Fruit fly (Drosophila melanogaster) whole organism, embryonic: Measurements from ENCODE around the gene Spn88Ea.

Experiments
- B-H1 ChIP-seq: fragments of 200-800 bp; sonication (Bioruptor generic); IDR thresholded peaks from 3 replicates; pipeline ENCODE4 v1.3.6; 2022; ENCODE audit warnings: missing biosample characterization, missing genetic modification characterization
- BEAF-32 ChIP-seq: fragments of 200-800 bp; sonication (Bioruptor generic); optimal IDR thresholded peaks from 3 replicates; lab custom pipeline; 2017; ENCODE audit warnings: missing biosample characterization, missing genetic modification characterization, mild to moderate bottlenecking, moderate library complexity, missing genetic modification reagents
- CG10366 ChIP-seq: fragments of 200-800 bp; sonication (Bioruptor generic); IDR thresholded peaks from 2 replicates; pipeline ENCODE4 v1.3.6; 2022; ENCODE audit warnings: missing biosample characterization, missing genetic modification characterization
- CG10462 ChIP-seq: fragments of 200-800 bp; sonication (Bioruptor generic); optimal IDR thresholded peaks from 2 replicates; lab custom pipeline; 2016; ENCODE audit warnings: missing biosample characterization, missing genetic modification characterization
- CG12659 ChIP-seq: fragments of 200-800 bp; sonication (Bioruptor generic); optimal IDR thresholded peaks from 3 replicates; lab custom pipeline; 2017; ENCODE audit warnings: mild to moderate bottlenecking, missing biosample characterization, missing genetic modification reagents, missing genetic modification characterization
- CG12769 ChIP-seq: fragments of 200-800 bp; sonication (Bioruptor generic); optimal IDR thresholded peaks from 2 replicates; lab custom pipeline; 2019; ENCODE audit warnings: missing biosample characterization, mild to moderate bottlenecking, missing genetic modification characterization, moderate library complexity
- CG13123 ChIP-seq: fragments of 200-800 bp; sonication (Bioruptor generic); optimal IDR thresholded peaks from 2 replicates; lab custom pipeline; 2016; ENCODE audit warnings: missing biosample characterization, missing genetic modification characterization
- CG15601 ChIP-seq: fragments of 200-800 bp; sonication (Bioruptor generic); optimal IDR thresholded peaks from 3 replicates; lab custom pipeline; 2019; ENCODE audit warnings: missing biosample characterization, mild to moderate bottlenecking, missing genetic modification characterization, moderate library complexity
- CG1603 ChIP-seq: fragments of 200-800 bp; sonication (Bioruptor generic); optimal IDR thresholded peaks from 2 replicates; lab custom pipeline; 2019; ENCODE audit warnings: missing biosample characterization, mild to moderate bottlenecking, missing genetic modification characterization, moderate library complexity
- CG18599 ChIP-seq: fragments of 200-800 bp; sonication (Bioruptor generic); optimal IDR thresholded peaks from 3 replicates; lab custom pipeline; 2017; ENCODE audit warnings: missing biosample characterization, missing genetic modification characterization, mild to moderate bottlenecking, moderate library complexity, missing genetic modification reagents
- CG2116 ChIP-seq: fragments of 200-800 bp; sonication (Bioruptor generic); optimal IDR thresholded peaks from 3 replicates; lab custom pipeline; 2018; ENCODE audit warnings: missing biosample characterization, mild to moderate bottlenecking, missing genetic modification characterization
- CG2202 ChIP-seq: fragments of 200-800 bp; sonication (Bioruptor generic); optimal IDR thresholded peaks from 2 replicates; lab custom pipeline; 2018; ENCODE audit warnings: missing biosample characterization, mild to moderate bottlenecking, missing genetic modification characterization
- CG3726 ChIP-seq: fragments of 200-800 bp; sonication (Bioruptor generic); IDR thresholded peaks from 3 replicates; pipeline ENCODE4, ENCODE4 v1.3.6; 2022; ENCODE audit warnings: missing biosample characterization, missing genetic modification characterization
- CG42726 ChIP-seq: fragments of 200-800 bp; sonication (Bioruptor generic); IDR thresholded peaks from 2 replicates; pipeline ENCODE4 v1.3.6; 2022; ENCODE audit warnings: missing biosample characterization, missing genetic modification characterization; ENCODE audit not compliant: partially characterized antibody
- CG6813 ChIP-seq: fragments of 200-800 bp; sonication (Bioruptor generic); optimal IDR thresholded peaks from 2 replicates; lab custom pipeline; 2017; ENCODE audit warnings: missing biosample characterization, missing genetic modification characterization, mild to moderate bottlenecking, moderate library complexity, missing genetic modification reagents
- CG7271 ChIP-seq: fragments of 200-800 bp; sonication (Bioruptor generic); optimal IDR thresholded peaks from 2 replicates; lab custom pipeline; 2018; ENCODE audit warnings: missing biosample characterization, mild to moderate bottlenecking, missing genetic modification characterization, moderate library complexity
- CG7372 ChIP-seq: fragments of 200-800 bp; sonication (Bioruptor generic); IDR thresholded peaks from 2 replicates; pipeline ENCODE4 v1.3.6; 2022; ENCODE audit warnings: missing biosample characterization, missing genetic modification characterization
- CG7987 ChIP-seq: fragments of 200-800 bp; sonication (Bioruptor generic); optimal IDR thresholded peaks from 2 replicates; lab custom pipeline; 2018; ENCODE audit warnings: missing biosample characterization, mild to moderate bottlenecking, missing genetic modification characterization, moderate library complexity
- CG8388 ChIP-seq: fragments of 200-800 bp; sonication (Bioruptor generic); optimal IDR thresholded peaks from 2 replicates; lab custom pipeline; 2019; ENCODE audit warnings: missing biosample characterization, mild to moderate bottlenecking, missing genetic modification characterization, moderate library complexity
- CG8765 ChIP-seq: fragments of 200-800 bp; sonication (Bioruptor generic); IDR thresholded peaks from 2 replicates; pipeline ENCODE4 v1.3.6; 2022; ENCODE audit warnings: missing biosample characterization, missing genetic modification characterization
- CG9797 ChIP-seq: fragments of 200-800 bp; sonication (Bioruptor generic); optimal IDR thresholded peaks from 3 replicates; lab custom pipeline; 2018; ENCODE audit warnings: missing biosample characterization, mild to moderate bottlenecking, missing genetic modification characterization
- D ChIP-seq, 2 experiments: fragments of 200-800 bp in 1 of 2; fragments of >200 bp in 1 of 2; sonication (Bioruptor generic) in 1 of 2; optimal IDR thresholded peaks; 2 replicates in 1 of 2; 3 replicates in 1 of 2; lab custom pipeline; 2017; ENCODE audit warnings: mild to moderate bottlenecking in 1 of 2, missing biosample characterization in 1 of 2, missing genetic modification characterization in 1 of 2, missing genetic modification reagents in 1 of 2
- Dfd ChIP-seq, 2 experiments: fragments of >200 bp; optimal IDR thresholded peaks; 2 replicates each; lab custom pipeline; 2017; ENCODE audit warnings: missing biosample characterization in 2 of 2, missing genetic modification characterization in 2 of 2
- Dp ChIP-seq: fragments of 200-800 bp; sonication (Bioruptor generic); optimal IDR thresholded peaks from 2 replicates; lab custom pipeline; 2018; ENCODE audit warnings: missing biosample characterization, mild to moderate bottlenecking, missing genetic modification characterization, moderate library complexity
- Eip74EF ChIP-seq, 2 experiments: fragments of 200-800 bp in 1 of 2; fragments of >200 bp in 1 of 2; sonication (Bioruptor generic) in 1 of 2; optimal IDR thresholded peaks; 2 replicates each; lab custom pipeline; 2017 to 2019; ENCODE audit warnings: missing biosample characterization in 2 of 2, missing genetic modification characterization in 2 of 2, mild to moderate bottlenecking in 1 of 2, moderate library complexity in 1 of 2
- H15 ChIP-seq: fragments of 200-800 bp; sonication (Bioruptor generic); IDR thresholded peaks from 3 replicates; pipeline ENCODE4 v1.3.6; 2022; ENCODE audit warnings: missing biosample characterization, missing genetic modification characterization
- Hr78 ChIP-seq, 2 experiments: fragments of 200-800 bp in 1 of 2; fragments of >200 bp in 1 of 2; sonication (Bioruptor generic) in 1 of 2; optimal IDR thresholded peaks; 2 replicates each; lab custom pipeline; 2017 to 2019; ENCODE audit warnings: missing biosample characterization in 2 of 2, missing genetic modification characterization in 2 of 2, mild to moderate bottlenecking in 1 of 2, moderate library complexity in 1 of 2
- Lim3 ChIP-seq: fragments of 200-800 bp; sonication (Bioruptor generic); IDR thresholded peaks from 2 replicates; pipeline ENCODE4 v1.3.6; 2022; ENCODE audit warnings: missing biosample characterization, missing genetic modification characterization
- MBD-R2 ChIP-seq: fragments of 200-800 bp; sonication (Bioruptor generic); IDR thresholded peaks from 2 replicates; pipeline ENCODE4 v1.3.6; 2022; ENCODE audit warnings: missing biosample characterization, missing genetic modification characterization
- MESR4 ChIP-seq: fragments of 200-800 bp; sonication (Bioruptor generic); optimal IDR thresholded peaks from 2 replicates; lab custom pipeline; 2018; ENCODE audit warnings: missing biosample characterization, mild to moderate bottlenecking, missing genetic modification characterization, moderate library complexity
- Max ChIP-seq: fragments of 200-800 bp; sonication (Bioruptor generic); optimal IDR thresholded peaks from 2 replicates; lab custom pipeline; 2016; ENCODE audit warnings: missing biosample characterization, mild to moderate bottlenecking, missing genetic modification characterization
- Med ChIP-seq: fragments of 200-800 bp; sonication (Bioruptor generic); peaks from one replicate; lab custom pipeline; 2016; ENCODE audit warnings: missing biosample characterization, missing genetic modification characterization, mild to moderate bottlenecking, inconsistent platforms, moderate library complexity
- Opbp ChIP-seq: fragments of 200-800 bp; sonication (Bioruptor generic); IDR thresholded peaks from 3 replicates; pipeline ENCODE4 v1.3.6; 2022; ENCODE audit warnings: missing biosample characterization, missing genetic modification characterization; ENCODE audit not compliant: partially characterized antibody
- Sox100B ChIP-seq: fragments of 200-800 bp; sonication (Bioruptor generic); optimal IDR thresholded peaks from 3 replicates; lab custom pipeline; 2018; ENCODE audit warnings: missing biosample characterization, mild to moderate bottlenecking, missing genetic modification characterization
- Sry-β ChIP-seq: fragments of 200-800 bp; sonication (Bioruptor generic); optimal IDR thresholded peaks from 2 replicates; lab custom pipeline; 2018; ENCODE audit warnings: missing biosample characterization, mild to moderate bottlenecking, missing genetic modification characterization, moderate library complexity
- ab ChIP-seq: fragments of 200-800 bp; sonication (Bioruptor generic); optimal IDR thresholded peaks from 2 replicates; lab custom pipeline; 2016; ENCODE audit warnings: missing biosample characterization, missing genetic modification characterization
- bbx ChIP-seq: fragments of 200-800 bp; sonication (Bioruptor generic); IDR thresholded peaks from 2 replicates; pipeline ENCODE4 v1.3.6; 2022; ENCODE audit warnings: missing biosample characterization, missing genetic modification characterization; ENCODE audit not compliant: partially characterized antibody
- chinmo ChIP-seq: fragments of 200-800 bp; sonication (Bioruptor generic); IDR thresholded peaks from 4 replicates; pipeline ENCODE4 v1.3.6; 2022; ENCODE audit warnings: missing biosample characterization, missing genetic modification characterization; ENCODE audit not compliant: partially characterized antibody
- dmrt11E ChIP-seq: fragments of 200-800 bp; sonication (Bioruptor generic); optimal IDR thresholded peaks from 3 replicates; lab custom pipeline; 2018; ENCODE audit warnings: missing biosample characterization, mild to moderate bottlenecking, missing genetic modification characterization, moderate library complexity
- emc ChIP-seq: fragments of 200-800 bp; sonication (Bioruptor generic); optimal IDR thresholded peaks from 2 replicates; lab custom pipeline; 2016; ENCODE audit warnings: missing biosample characterization, missing genetic modification characterization
- gcm2 ChIP-seq: fragments of 200-800 bp; sonication (Bioruptor generic); optimal IDR thresholded peaks from 2 replicates; lab custom pipeline; 2016; ENCODE audit warnings: missing biosample characterization, missing genetic modification characterization
- lmd ChIP-seq: fragments of 200-800 bp; sonication (Bioruptor generic); IDR thresholded peaks from 2 replicates; pipeline ENCODE4 v1.3.6; 2022; ENCODE audit warnings: missing biosample characterization, missing genetic modification characterization
- salm ChIP-seq: fragments of 200-800 bp; sonication (Bioruptor generic); optimal IDR thresholded peaks from 2 replicates; lab custom pipeline; 2018; ENCODE audit warnings: missing biosample characterization, mild to moderate bottlenecking, missing genetic modification characterization
- sens ChIP-seq: fragments of 200-800 bp; sonication (Bioruptor generic); peaks from one replicate; lab custom pipeline; 2016; ENCODE audit warnings: missing biosample characterization, missing genetic modification characterization
- sr ChIP-seq: fragments of 200-800 bp; sonication (Bioruptor generic); IDR thresholded peaks from 3 replicates; pipeline ENCODE4 v1.3.6; 2022; ENCODE audit warnings: missing biosample characterization, missing genetic modification characterization
- vvl ChIP-seq: fragments of 200-800 bp; sonication (Bioruptor generic); IDR thresholded peaks from 2 replicates; pipeline ENCODE4 v1.3.6; 2022; ENCODE audit warnings: missing biosample characterization, missing genetic modification characterization
- zfh1 ChIP-seq: fragments of 200-800 bp; sonication (Bioruptor generic); IDR thresholded peaks from 3 replicates; pipeline ENCODE4 v1.3.6; 2022; ENCODE audit warnings: missing biosample characterization, missing genetic modification characterization

The Spn88Ea gene

DNA sequence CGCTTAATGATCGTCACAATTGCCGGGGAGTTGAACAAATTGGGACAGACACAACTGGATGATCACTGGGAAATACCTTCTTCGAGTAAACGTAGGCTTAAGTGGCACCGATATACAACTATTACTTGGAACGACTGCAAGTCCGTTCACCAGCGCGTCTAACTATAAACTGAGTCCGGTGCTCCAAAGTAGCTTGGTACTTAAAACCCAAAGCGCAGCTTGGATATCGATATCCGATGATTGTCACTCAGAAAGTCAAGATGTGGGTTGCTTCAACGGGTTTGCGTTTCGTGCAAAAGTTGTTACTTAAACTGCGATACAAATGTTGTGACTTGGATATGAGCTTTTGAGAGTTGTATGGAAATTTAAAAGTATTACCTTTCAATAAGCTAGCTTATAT, at the start of gene Spn88Ea (continued):
- TF ChIP-seq vvl (GFP tag; lab: Robert Waterston, UW) (peak; percentile 70), BEAF-32 (GFP tag; lab: Kevin White, UChicago) (peak; percentile 40), Opbp (GFP tag; lab: Robert Waterston, UW) (peak; percentile 36; the same call in 1 of the 3 replicates), CG1603 (peak; percentile 37), chinmo (GFP tag; lab: Robert Waterston, UW) (peak; percentile 76; the same call in 2 of the 4 replicates), ab (GFP tag; lab: Kevin White, UChicago) (no peak), sr (GFP tag; lab: Robert Waterston, UW) (0 out of 3 replicates have a peak, but pooled peaks have one; percentile 10), bbx (GFP tag; lab: Robert Waterston, UW) (peak; percentile 56; the same call in 1 of the 2 replicates), CG12659 (GFP tag; lab: Kevin White, UChicago) (peak; percentile 20), Med (GFP tag; lab: Kevin White, UChicago) (peak; percentile 70), CG42726 (peak; percentile 35; the same call in 1 of the 2 replicates), sens (peak; percentile 63)

DNA sequence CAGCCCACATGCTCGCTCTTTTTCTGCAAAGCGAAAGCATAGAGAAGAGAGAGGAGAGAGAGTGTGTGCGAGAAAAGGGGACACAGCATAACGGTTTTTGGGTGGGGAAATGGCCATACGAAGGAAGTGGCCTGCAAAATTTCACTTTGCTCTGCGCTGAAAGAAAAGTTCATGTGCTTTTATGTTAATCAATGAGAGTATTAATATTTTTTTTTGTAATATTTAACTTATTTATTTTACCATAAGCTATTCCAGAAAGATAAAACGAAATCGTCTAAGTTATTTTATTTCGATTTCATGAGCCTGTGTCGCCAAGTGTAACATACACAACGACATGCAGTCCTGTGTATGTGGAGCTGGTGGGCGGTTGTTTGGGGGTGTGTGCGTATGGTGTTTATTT, 44.2 kb upstream of the Spn88Ea start:
- TF ChIP-seq sr (GFP tag; lab: Robert Waterston, UW) (0 out of 3 replicates have a peak, but pooled peaks have one; percentile 15), CG18599 (GFP tag; lab: Kevin White, UChicago) (peak; percentile 94), CG6813 (GFP tag; lab: Kevin White, UChicago) (peak; percentile 66), H15 (GFP tag; lab: Robert Waterston, UW) (peak; percentile 73), CG3726 (GFP tag; lab: Robert Waterston, UW) (no peak), Dfd (GFP tag; optimal IDR thresholded peaks at IDR 0.05; lab: Kevin White, UChicago) (no peak), CG12769 (no peak), ab (GFP tag; lab: Kevin White, UChicago) (no peak), B-H1 (GFP tag; lab: Robert Waterston, UW) (peak; percentile 57; the same call in 2 of the 3 replicates), CG2202 (tag; lab: Kevin White, UChicago) (no peak), CG9797 (GFP tag; lab: Kevin White, UChicago) (no peak), lmd (GFP tag; lab: Robert Waterston, UW) (peak; percentile 65), CG7372 (GFP tag; lab: Robert Waterston, UW) (peak; percentile 60), CG10462 (GFP tag; lab: Kevin White, UChicago) (no peak), gcm2 (GFP tag; lab: Kevin White, UChicago) (no peak), CG8388 (GFP tag; lab: Kevin White, UChicago) (peak; percentile 54), zfh1 (GFP tag; lab: Robert Waterston, UW) (0 out of 3 replicates have a peak, but pooled peaks have one; percentile 45), Eip74EF (GFP tag; optimal IDR thresholded peaks at IDR 0.05; lab: Kevin White, UChicago) (no peak), Max (GFP tag; lab: Kevin White, UChicago) (no peak), CG7271 (no peak), salm (tag; lab: Kevin White, UChicago) (peak; percentile 14), Hr78 (GFP tag; optimal IDR thresholded peaks at IDR 0.05; lab: Kevin White, UChicago) (no peak), MESR4 (GFP tag; lab: Kevin White, UChicago) (no peak), D (optimal IDR thresholded peaks at IDR 0.05; lab: Kevin White, UChicago) (no peak), D (GFP tag; optimal IDR thresholded peaks at IDR 0.05; lab: Kevin White, UChicago) (peak; percentile 35), CG2116 (GFP tag; lab: Kevin White, UChicago) (peak; percentile 25), CG7987 (GFP tag; lab: Kevin White, UChicago) (no peak), Lim3 (0 out of 2 replicates have a peak, but pooled peaks have one; percentile 31), Sry-β (GFP tag; lab: Kevin White, UChicago) (no peak), MBD-R2 (GFP tag; lab: Robert Waterston, UW) (peak; percentile 55; the same call in 1 of the 2 replicates), CG13123 (GFP tag; lab: Kevin White, UChicago) (no peak), dmrt11E (tag; lab: Kevin White, UChicago) (no peak), CG10366 (peak; percentile 81), CG8765 (no peak), emc (no peak), Dp (GFP tag; lab: Kevin White, UChicago) (no peak), CG15601 (tag; lab: Kevin White, UChicago) (no peak), Sox100B (GFP tag; lab: Kevin White, UChicago) (no peak)
